Fruit fly (Drosophila melanogaster) whole organism, prepupa: ENCODE data around the gene MESR3.
A peak's percentile ranks its signal among the peaks of the same experiment; 100 is the strongest.

Experiments
- Blimp-1 ChIP-seq: fragments of 200-800 bp; sonication (Bioruptor generic); optimal IDR thresholded peaks from 3 replicates; lab custom pipeline; 2017; ENCODE audit warnings: missing biosample characterization, missing genetic modification characterization, mild to moderate bottlenecking, moderate library complexity, missing genetic modification reagents
- CG10631 ChIP-seq: fragments of 200-800 bp; sonication (Bioruptor generic); optimal IDR thresholded peaks from 2 replicates; lab custom pipeline; 2016; ENCODE audit warnings: missing biosample characterization, missing genetic modification characterization
- CG11294 ChIP-seq: fragments of 200-800 bp; sonication (Bioruptor generic); IDR thresholded peaks from 2 replicates; pipeline ENCODE4 v1.3.6; 2022; ENCODE audit warnings: missing biosample characterization, missing genetic modification characterization
- CG11762 ChIP-seq: fragments of 200-800 bp; sonication (Bioruptor generic); optimal IDR thresholded peaks from 3 replicates; lab custom pipeline; 2016; ENCODE audit warnings: missing biosample characterization, missing genetic modification characterization; ENCODE audit not compliant: insufficient read depth
- CG11902 ChIP-seq: fragments of 200-800 bp; sonication (Bioruptor generic); optimal IDR thresholded peaks from 3 replicates; lab custom pipeline; 2016; ENCODE audit warnings: missing biosample characterization, missing genetic modification characterization
- CG15336 ChIP-seq: fragments of 200-800 bp; sonication (Bioruptor generic); IDR thresholded peaks from 2 replicates; pipeline ENCODE4 v1.3.6; 2022; ENCODE audit warnings: missing biosample characterization, missing genetic modification characterization
- CG16779 ChIP-seq: fragments of 200-800 bp; sonication (Bioruptor generic); optimal IDR thresholded peaks from 3 replicates; lab custom pipeline; 2017; ENCODE audit warnings: missing biosample characterization, mild to moderate bottlenecking, missing genetic modification characterization
- CG3032 ChIP-seq: fragments of 200-800 bp; optimal IDR thresholded peaks from 2 replicates; lab custom pipeline; 2019; ENCODE audit warnings: missing biosample characterization, mild to moderate bottlenecking, missing genetic modification characterization, moderate library complexity
- CG31627 ChIP-seq: fragments of 200-800 bp; sonication (Bioruptor generic); optimal IDR thresholded peaks from 3 replicates; lab custom pipeline; 2016; ENCODE audit warnings: missing biosample characterization, missing genetic modification characterization
- CG32006 ChIP-seq: fragments of 200-800 bp; sonication (Bioruptor generic); optimal IDR thresholded peaks from 3 replicates; lab custom pipeline; 2017; ENCODE audit warnings: missing biosample characterization, mild to moderate bottlenecking, missing genetic modification characterization
- CG34406 ChIP-seq: fragments of 200-800 bp; sonication (Bioruptor generic); optimal IDR thresholded peaks from 3 replicates; lab custom pipeline; 2016; ENCODE audit warnings: missing biosample characterization, missing genetic modification characterization
- CG4318 ChIP-seq: fragments of 200-800 bp; sonication (Bioruptor generic); optimal IDR thresholded peaks from 3 replicates; lab custom pipeline; 2017; ENCODE audit warnings: missing biosample characterization, mild to moderate bottlenecking, missing genetic modification characterization
- CG8119 ChIP-seq: fragments of 200-800 bp; sonication (Bioruptor generic); IDR thresholded peaks from 3 replicates; pipeline ENCODE4 v1.3.6; 2022; ENCODE audit warnings: missing biosample characterization, missing genetic modification characterization
- CG8319 ChIP-seq: fragments of 200-800 bp; sonication (Bioruptor generic); optimal IDR thresholded peaks from 3 replicates; lab custom pipeline; 2016; ENCODE audit warnings: missing biosample characterization, missing genetic modification characterization
- CG8632 ChIP-seq: fragments of 200-800 bp; sonication (Bioruptor generic); optimal IDR thresholded peaks from 3 replicates; lab custom pipeline; 2016; ENCODE audit warnings: missing biosample characterization, missing genetic modification characterization
- CG9139 ChIP-seq: fragments of 200-800 bp; sonication (Bioruptor generic); optimal IDR thresholded peaks from 3 replicates; lab custom pipeline; 2017; ENCODE audit warnings: missing biosample characterization, mild to moderate bottlenecking, missing genetic modification characterization
- Eip78C ChIP-seq: fragments of 200-800 bp; sonication (Bioruptor generic); peaks from one replicate; lab custom pipeline; 2016; ENCODE audit warnings: missing biosample characterization, missing genetic modification characterization
- Ets21C ChIP-seq: fragments of 200-800 bp; sonication (Bioruptor generic); optimal IDR thresholded peaks from 3 replicates; lab custom pipeline; 2016; ENCODE audit warnings: missing biosample characterization, missing genetic modification characterization
- Ets96B ChIP-seq: fragments of 200-800 bp; optimal IDR thresholded peaks from 2 replicates; lab custom pipeline; 2019; ENCODE audit warnings: missing biosample characterization, mild to moderate bottlenecking, missing genetic modification characterization, moderate library complexity
- Gug ChIP-seq: fragments of 200-800 bp; sonication (Bioruptor generic); IDR thresholded peaks from 2 replicates; pipeline ENCODE4 v1.3.6; 2022; ENCODE audit warnings: missing biosample characterization, missing genetic modification characterization
- Lpt ChIP-seq: fragments of 200-800 bp; sonication (Bioruptor generic); optimal IDR thresholded peaks from 3 replicates; lab custom pipeline; 2016; ENCODE audit warnings: missing biosample characterization, missing genetic modification characterization
- Met ChIP-seq: fragments of 200-800 bp; sonication (Bioruptor generic); optimal IDR thresholded peaks from 3 replicates; lab custom pipeline; 2016; ENCODE audit warnings: missing biosample characterization, missing genetic modification characterization
- OdsH ChIP-seq: fragments of 200-800 bp; sonication (Bioruptor generic); optimal IDR thresholded peaks from 3 replicates; lab custom pipeline; 2016; ENCODE audit warnings: missing biosample characterization, missing genetic modification characterization
- Smox ChIP-seq: fragments of 200-800 bp; sonication (Bioruptor generic); optimal IDR thresholded peaks from 3 replicates; lab custom pipeline; 2016; ENCODE audit warnings: missing biosample characterization, missing genetic modification characterization
- Sox102F ChIP-seq: fragments of 200-800 bp; sonication (Bioruptor generic); optimal IDR thresholded peaks from 2 replicates; lab custom pipeline; 2016; ENCODE audit warnings: missing biosample characterization, mild to moderate bottlenecking, missing genetic modification characterization
- Sox14 ChIP-seq: fragments of 200-800 bp; sonication (Bioruptor generic); optimal IDR thresholded peaks from 3 replicates; lab custom pipeline; 2016; ENCODE audit warnings: missing biosample characterization, missing genetic modification characterization
- Sox15 ChIP-seq: fragments of 200-800 bp; sonication (Bioruptor generic); optimal IDR thresholded peaks from 3 replicates; lab custom pipeline; 2016; ENCODE audit warnings: missing biosample characterization, missing genetic modification characterization
- achi ChIP-seq: fragments of 200-800 bp; sonication (Bioruptor generic); optimal IDR thresholded peaks from 3 replicates; lab custom pipeline; 2016; ENCODE audit warnings: missing biosample characterization, missing genetic modification characterization
- acj6 ChIP-seq: fragments of 200-800 bp; sonication (Bioruptor generic); optimal IDR thresholded peaks from 3 replicates; lab custom pipeline; 2016; ENCODE audit warnings: missing biosample characterization, missing genetic modification characterization
- cyc ChIP-seq: fragments of 200-800 bp; sonication (Bioruptor generic); optimal IDR thresholded peaks from 3 replicates; lab custom pipeline; 2016; ENCODE audit warnings: missing biosample characterization, missing genetic modification characterization
- dsx ChIP-seq: fragments of 200-800 bp; optimal IDR thresholded peaks from 3 replicates; lab custom pipeline; 2019; ENCODE audit warnings: missing biosample characterization, mild to moderate bottlenecking, missing genetic modification characterization, moderate library complexity; ENCODE audit not compliant: poor library complexity, severe bottlenecking
- esn ChIP-seq: fragments of 200-800 bp; sonication (Bioruptor generic); optimal IDR thresholded peaks from 2 replicates; lab custom pipeline; 2016; ENCODE audit warnings: missing biosample characterization, mild to moderate bottlenecking, missing genetic modification characterization, moderate library complexity
- fd59A ChIP-seq: fragments of 200-800 bp; sonication (Bioruptor generic); optimal IDR thresholded peaks from 2 replicates; lab custom pipeline; 2017; ENCODE audit warnings: missing biosample characterization, mild to moderate bottlenecking, missing genetic modification characterization, missing genetic modification reagents
- fd85E ChIP-seq: fragments of 200-800 bp; sonication (Bioruptor generic); optimal IDR thresholded peaks from 3 replicates; lab custom pipeline; 2016; ENCODE audit warnings: missing biosample characterization, missing genetic modification characterization
- fkh ChIP-seq: fragments of 200-800 bp; sonication (Bioruptor generic); optimal IDR thresholded peaks from 3 replicates; lab custom pipeline; 2017; ENCODE audit warnings: missing biosample characterization, mild to moderate bottlenecking, missing genetic modification characterization, moderate library complexity
- pdm3 ChIP-seq: fragments of 200-800 bp; sonication (Bioruptor generic); optimal IDR thresholded peaks from 3 replicates; lab custom pipeline; 2016; ENCODE audit warnings: missing biosample characterization, missing genetic modification characterization
- spab ChIP-seq: fragments of 200-800 bp; sonication (Bioruptor generic); optimal IDR thresholded peaks from 2 replicates; lab custom pipeline; 2017; ENCODE audit warnings: missing biosample characterization, mild to moderate bottlenecking, missing genetic modification characterization, missing genetic modification reagents
- ss ChIP-seq, 2 experiments: fragments of 200-800 bp; sonication (Bioruptor generic); optimal IDR thresholded peaks; 2 replicates in 1 of 2; 3 replicates in 1 of 2; lab custom pipeline; 2017 to 2018; ENCODE audit warnings: mild to moderate bottlenecking in 2 of 2, missing biosample characterization in 2 of 2, missing genetic modification characterization in 2 of 2, moderate library complexity in 1 of 2
- topi ChIP-seq: fragments of 200-800 bp; sonication (Bioruptor generic); optimal IDR thresholded peaks from 3 replicates; lab custom pipeline; 2016; ENCODE audit warnings: missing biosample characterization, missing genetic modification characterization
- vri ChIP-seq: fragments of 200-800 bp; sonication (Bioruptor generic); optimal IDR thresholded peaks from 3 replicates; lab custom pipeline; 2016; ENCODE audit warnings: missing biosample characterization, mild to moderate bottlenecking, missing genetic modification characterization

The MESR3 gene

DNA sequence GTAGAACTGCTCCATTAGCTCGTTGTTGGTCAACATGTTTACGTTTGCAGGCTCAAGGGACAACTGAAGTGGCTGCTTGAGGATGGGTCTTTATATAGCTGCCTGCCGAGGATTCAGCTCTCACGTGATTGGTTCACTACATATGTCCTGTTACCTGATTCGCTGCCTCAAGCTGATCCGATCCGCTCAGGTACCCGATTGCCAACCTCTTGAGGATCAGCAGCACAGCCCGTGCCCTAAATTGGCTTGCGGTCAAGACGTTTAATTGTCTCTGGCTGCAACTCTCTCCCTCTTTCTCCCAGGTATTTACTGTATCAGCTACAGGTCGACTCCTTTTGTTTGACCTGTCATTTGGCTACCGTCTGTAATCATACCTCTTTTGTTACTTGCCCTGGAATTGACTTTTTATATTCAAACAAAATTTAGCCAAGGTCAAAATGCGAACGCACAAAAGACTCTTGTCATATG lies 20.2 kb upstream of the MESR3 start, which contains the start of gene amos:
Gene amos, minus strand, starts transcription at position 51 of the 468 bp plus-strand sequence.
- TF ChIP-seq esn (GFP tag; lab: Kevin White, UChicago) (no peak), Ets21C (GFP tag; lab: Kevin White, UChicago) (no peak), CG31627 (no peak), CG32006 (GFP tag; lab: Kevin White, UChicago) (no peak), fd85E (GFP tag; lab: Kevin White, UChicago) (no peak), Ets96B (no peak)

DNA sequence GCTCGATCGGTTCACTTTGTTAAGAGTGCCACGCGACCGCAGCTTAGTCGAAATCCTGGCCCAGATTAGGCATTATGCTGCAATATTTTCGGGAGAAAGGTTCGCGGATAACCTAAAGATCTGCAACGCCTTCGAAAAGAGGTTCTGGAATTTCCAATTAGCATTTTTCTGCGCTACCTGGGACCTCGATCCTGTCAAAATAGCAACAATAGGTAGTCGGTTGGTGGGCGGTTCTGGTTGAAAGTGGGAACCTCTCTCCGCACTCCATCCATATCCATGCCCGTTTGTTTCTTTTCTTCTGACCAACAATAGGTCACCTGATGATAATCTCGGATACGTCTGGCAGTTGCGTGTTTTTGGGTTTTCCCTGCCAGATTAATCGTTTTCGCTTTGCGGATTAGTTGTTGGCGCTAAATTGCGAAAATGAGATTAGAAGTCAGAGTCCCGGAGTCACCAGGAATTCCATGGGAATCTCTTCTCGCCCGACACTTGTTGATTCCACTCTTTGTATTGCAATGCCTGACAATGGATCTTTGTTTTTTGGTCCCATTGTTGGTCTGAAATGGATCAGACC lies 18.8 kb upstream of the MESR3 start:
- TF ChIP-seq CG8119 (GFP tag; lab: Robert Waterston, UW) = no peak
- no peak for TF ChIP-seq Sox14
- no peak for TF ChIP-seq CG11294 (GFP tag; lab: Robert Waterston, UW)
- no peak for TF ChIP-seq topi (GFP tag; lab: Kevin White, UChicago)
- TF ChIP-seq CG11762 (GFP tag; lab: Kevin White, UChicago) = no peak
- TF ChIP-seq CG8632 (GFP tag; lab: Kevin White, UChicago) = no peak
- TF ChIP-seq Ets21C (GFP tag; lab: Kevin White, UChicago) = no peak
- no peak for TF ChIP-seq CG9139 (GFP tag; lab: Kevin White, UChicago)
- no peak for TF ChIP-seq CG34406 (GFP tag; lab: Kevin White, UChicago)
- TF ChIP-seq Gug (GFP tag; lab: Robert Waterston, UW) = no peak
- TF ChIP-seq esn (GFP tag; lab: Kevin White, UChicago) = no peak
- no peak for TF ChIP-seq dsx (GFP tag; lab: Kevin White, UChicago)
- no peak for TF ChIP-seq vri (GFP tag; lab: Kevin White, UChicago)
- TF ChIP-seq CG3032 = no peak
- TF ChIP-seq Smox (GFP tag; lab: Kevin White, UChicago) = no peak
- TF ChIP-seq achi (GFP tag; lab: Kevin White, UChicago) = no peak
- TF ChIP-seq Met (GFP tag; lab: Kevin White, UChicago) = no peak
- no peak for TF ChIP-seq Sox102F
- no peak for TF ChIP-seq CG10631 (GFP tag; lab: Kevin White, UChicago)
- TF ChIP-seq CG8319 (GFP tag; lab: Kevin White, UChicago) = no peak

DNA sequence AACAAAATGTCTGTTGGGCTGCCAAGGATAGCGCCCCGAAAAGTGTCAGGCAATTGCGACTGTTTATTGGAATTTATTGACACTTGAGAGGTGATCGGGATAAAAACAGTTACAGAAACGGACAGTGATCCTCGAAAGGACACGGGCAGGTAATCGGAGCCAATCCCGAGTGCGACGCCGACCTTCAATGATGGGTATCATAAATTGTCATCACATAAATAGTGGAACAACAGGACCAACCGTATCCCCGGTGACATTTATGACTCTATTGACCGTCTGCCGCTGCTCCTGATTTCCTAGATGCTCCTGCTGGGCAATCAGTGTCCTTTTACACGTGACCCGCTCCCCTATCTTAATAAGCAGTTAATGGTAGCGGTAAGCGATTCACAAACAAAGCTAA lies 17.9 kb upstream of the MESR3 start:
- TF ChIP-seq ss (GFP tag; optimal IDR thresholded peaks at IDR 0.05; lab: Kevin White, UChicago) (no peak), Gug (GFP tag; lab: Robert Waterston, UW) (no peak), OdsH (GFP tag; lab: Kevin White, UChicago) (no peak), acj6 (no peak), Blimp-1 (GFP tag; lab: Kevin White, UChicago) (no peak), CG15336 (GFP tag; lab: Robert Waterston, UW) (no peak), Sox15 (GFP tag; lab: Kevin White, UChicago) (no peak), CG3032 (no peak), spab (GFP tag; lab: Kevin White, UChicago) (no peak), CG8319 (GFP tag; lab: Kevin White, UChicago) (no peak), CG32006 (GFP tag; lab: Kevin White, UChicago) (no peak), CG34406 (GFP tag; lab: Kevin White, UChicago) (no peak)

DNA sequence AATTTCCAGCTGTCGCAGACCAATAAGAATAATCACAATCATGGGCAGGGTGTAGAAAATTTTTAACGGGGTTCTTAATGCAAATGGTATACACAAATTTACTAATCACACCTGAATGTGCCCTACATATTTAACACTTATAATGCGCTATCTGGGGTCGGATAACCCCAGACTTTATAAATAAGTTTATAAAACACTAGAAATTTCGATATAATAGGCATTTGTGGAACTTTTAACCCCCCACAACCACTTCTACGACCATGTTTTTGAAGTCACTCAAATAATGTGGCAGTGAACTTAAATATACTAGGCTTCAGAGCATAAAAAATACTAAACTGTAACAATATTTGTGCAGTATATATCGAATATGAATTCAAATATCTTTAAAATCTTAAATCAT lies 12.1 kb upstream of the MESR3 start, which contains the start of gene CG10413:
Gene CG10413, minus strand, starts transcription at position 264 of the 400 bp plus-strand sequence.
- TF ChIP-seq Lpt (GFP tag; lab: Kevin White, UChicago) (peak; percentile 97), cyc (peak; percentile 99), CG8119 (GFP tag; lab: Robert Waterston, UW) (peak; percentile 97), Eip78C (GFP tag; lab: Kevin White, UChicago) (peak; percentile 100), Smox (GFP tag; lab: Kevin White, UChicago) (peak; percentile 99), fkh (GFP tag; lab: Kevin White, UChicago) (peak; percentile 79), CG4318 (GFP tag; lab: Kevin White, UChicago) (peak; percentile 95), ss (GFP tag; optimal IDR thresholded peaks at IDR 0.05; lab: Kevin White, UChicago) (peak in 1 of 2 experiments; percentile 97), Gug (GFP tag; lab: Robert Waterston, UW) (peak; percentile 97), CG11902 (GFP tag; lab: Kevin White, UChicago) (peak; percentile 97), Met (GFP tag; lab: Kevin White, UChicago) (peak; percentile 98), esn (GFP tag; lab: Kevin White, UChicago) (peak; percentile 99), acj6 (peak; percentile 99), spab (GFP tag; lab: Kevin White, UChicago) (peak; percentile 96), dsx (GFP tag; lab: Kevin White, UChicago) (peak; percentile 95), Sox15 (GFP tag; lab: Kevin White, UChicago) (peak; percentile 98), CG16779 (tag; lab: Kevin White, UChicago) (no peak), CG3032 (peak; percentile 98), CG32006 (GFP tag; lab: Kevin White, UChicago) (peak; percentile 98), CG11762 (GFP tag; lab: Kevin White, UChicago) (peak; percentile 99), CG9139 (GFP tag; lab: Kevin White, UChicago) (peak; percentile 92), Ets96B (peak; percentile 98), CG10631 (GFP tag; lab: Kevin White, UChicago) (peak; percentile 98), Blimp-1 (GFP tag; lab: Kevin White, UChicago) (peak; percentile 94), pdm3 (GFP tag; lab: Kevin White, UChicago) (peak; percentile 99), fd85E (GFP tag; lab: Kevin White, UChicago) (no peak), CG15336 (GFP tag; lab: Robert Waterston, UW) (peak; percentile 98), fd59A (GFP tag; lab: Kevin White, UChicago) (peak; percentile 96)
